Worm (Caenorhabditis elegans): ENCODE data around the gene T13F2.2.

T13F2.2 gene

DNA sequence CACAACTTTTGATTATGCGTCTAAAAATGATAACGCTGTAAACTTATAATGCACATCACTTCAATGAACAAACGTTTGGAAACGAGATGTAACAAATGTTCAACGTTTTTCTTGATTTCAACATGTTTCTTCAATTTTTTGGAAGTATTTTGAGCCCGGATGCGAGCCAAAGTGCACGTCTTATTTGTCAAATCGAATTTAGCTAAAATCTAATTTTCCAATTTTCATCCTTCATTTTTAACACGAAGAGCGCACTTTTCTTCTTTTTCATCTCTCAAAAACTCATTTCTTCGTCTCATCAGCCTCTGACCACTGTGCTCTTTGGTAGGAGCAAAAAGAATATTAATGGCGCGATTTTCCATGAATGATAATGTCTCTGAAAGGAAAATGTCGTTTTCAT lies 1.2 kb upstream of the T13F2.2 start:
- TF ChIP-seq tbx-11 (GFP tag; IDR thresholded peaks at IDR 0.05), result no peak
- no peak for TF ChIP-seq aly-1 (tag; optimal IDR thresholded peaks at IDR 0.05)
- no peak for TF ChIP-seq ets-7 (tag; optimal IDR thresholded peaks at IDR 0.05)

DNA sequence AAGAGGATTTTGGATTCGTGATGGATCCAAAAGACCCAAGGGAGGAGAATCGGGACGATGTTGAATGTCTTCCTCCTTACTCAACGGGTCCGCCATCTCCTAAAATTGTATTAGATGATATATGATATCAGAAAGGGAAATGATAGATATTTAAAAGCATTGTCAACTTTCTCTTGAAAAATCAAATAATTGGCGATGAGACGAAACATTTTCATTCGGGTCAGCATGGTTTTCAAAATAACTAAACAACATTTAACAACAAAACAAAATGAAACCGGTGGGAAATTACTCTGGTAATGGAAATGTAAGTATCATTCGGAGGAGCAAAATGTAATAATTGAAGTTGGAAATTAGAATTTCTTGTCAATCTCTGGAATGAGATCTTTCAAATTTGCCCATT lies 660 bp downstream of the T13F2.2 start, which contains the start of gene pis-1:
Gene pis-1, minus strand, starts transcription at position 101 of the 400 bp plus-strand sequence.
- no peak for TF ChIP-seq sea-1 (GFP tag; conservative IDR thresholded peaks at IDR 0.05)
- TF ChIP-seq tbx-11 (GFP tag; IDR thresholded peaks at IDR 0.05), result no peak
- no peak for TF ChIP-seq flt-1 (GFP tag; IDR thresholded peaks at IDR 0.05)

DNA sequence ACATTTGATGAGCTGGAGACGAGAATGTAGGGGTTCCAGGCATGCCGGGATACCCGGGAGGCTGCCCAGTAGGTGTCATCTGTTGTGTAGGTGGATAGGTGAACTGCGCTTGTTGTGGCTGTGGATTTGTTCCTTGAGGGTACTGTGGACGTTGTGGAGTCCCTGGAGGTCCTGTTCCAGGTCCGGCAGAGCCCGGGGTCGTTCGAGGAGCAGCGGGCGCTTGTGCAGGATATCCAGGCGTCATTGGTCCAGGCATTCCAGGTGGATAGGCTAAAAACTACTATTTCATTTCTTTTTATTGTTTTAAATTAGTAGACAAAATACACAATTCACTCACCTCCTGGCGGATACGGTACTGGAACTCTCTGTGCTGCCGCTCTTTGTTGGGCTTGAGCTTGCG lies 1.9 kb downstream of the T13F2.2 start:
- TF ChIP-seq B0310.2 (tag; optimal IDR thresholded peaks at IDR 0.05) (no peak), tbx-37 (GFP tag; conservative IDR thresholded peaks at IDR 0.05) (no peak), aly-1 (tag; optimal IDR thresholded peaks at IDR 0.05) (no peak), ets-7 (tag; optimal IDR thresholded peaks at IDR 0.05) (no peak), tbx-11 (GFP tag; IDR thresholded peaks at IDR 0.05) (no peak), tra-4 (tag; optimal IDR thresholded peaks at IDR 0.05) (no peak), hnd-1 (tag; optimal IDR thresholded peaks at IDR 0.05) (no peak), flt-1 (GFP tag; IDR thresholded peaks at IDR 0.05) (no peak), ceh-13 (GFP tag; optimal IDR thresholded peaks at IDR 0.05) (no peak), F13C5.2 (tag; optimal IDR thresholded peaks at IDR 0.05) (no peak), ceh-36 (tag; optimal IDR thresholded peaks at IDR 0.05) (no peak), pes-1 (GFP tag; IDR thresholded peaks at IDR 0.05) (no peak), hmbx-1 (tag; optimal IDR thresholded peaks at IDR 0.05) (no peak), hmg-4 (GFP tag; optimal IDR thresholded peaks at IDR 0.05) (no peak), ama-1 (optimal IDR thresholded peaks at IDR 0.05) (no peak)

DNA sequence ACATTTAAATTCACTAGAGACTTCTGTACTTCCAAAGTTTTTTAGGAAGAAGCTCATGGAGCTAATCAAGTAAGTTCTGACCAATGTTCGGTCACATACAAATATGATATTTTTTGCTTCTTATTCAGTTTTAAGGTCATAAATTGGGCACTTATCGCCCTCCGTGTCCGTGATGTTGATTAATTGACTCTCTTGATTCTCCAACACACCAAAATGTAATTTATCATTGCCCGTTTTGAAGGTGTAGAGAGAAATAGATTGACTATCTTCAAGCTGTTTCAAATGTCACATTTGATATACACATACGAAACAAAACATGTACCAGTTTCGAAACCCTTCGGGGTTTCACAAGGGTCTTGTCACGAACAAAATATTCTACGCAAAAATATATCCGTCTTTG lies 6.4 kb downstream of the T13F2.2 start:
- TF ChIP-seq pes-1 (GFP tag; IDR thresholded peaks at IDR 0.05) (no peak), hmbx-1 (tag; optimal IDR thresholded peaks at IDR 0.05) (no peak), aly-1 (tag; optimal IDR thresholded peaks at IDR 0.05) (no peak), ama-1 (optimal IDR thresholded peaks at IDR 0.05) (no peak), tbx-37 (GFP tag; conservative IDR thresholded peaks at IDR 0.05) (no peak), hmg-4 (GFP tag; optimal IDR thresholded peaks at IDR 0.05) (no peak), sea-1 (GFP tag; conservative IDR thresholded peaks at IDR 0.05) (no peak), ceh-36 (tag; optimal IDR thresholded peaks at IDR 0.05) (no peak), scrt-1 (GFP tag; IDR thresholded peaks at IDR 0.05) (no peak), flt-1 (GFP tag; IDR thresholded peaks at IDR 0.05) (no peak), hnd-1 (tag; optimal IDR thresholded peaks at IDR 0.05) (no peak), ets-7 (tag; optimal IDR thresholded peaks at IDR 0.05) (no peak), F13C5.2 (tag; optimal IDR thresholded peaks at IDR 0.05) (no peak)

DNA sequence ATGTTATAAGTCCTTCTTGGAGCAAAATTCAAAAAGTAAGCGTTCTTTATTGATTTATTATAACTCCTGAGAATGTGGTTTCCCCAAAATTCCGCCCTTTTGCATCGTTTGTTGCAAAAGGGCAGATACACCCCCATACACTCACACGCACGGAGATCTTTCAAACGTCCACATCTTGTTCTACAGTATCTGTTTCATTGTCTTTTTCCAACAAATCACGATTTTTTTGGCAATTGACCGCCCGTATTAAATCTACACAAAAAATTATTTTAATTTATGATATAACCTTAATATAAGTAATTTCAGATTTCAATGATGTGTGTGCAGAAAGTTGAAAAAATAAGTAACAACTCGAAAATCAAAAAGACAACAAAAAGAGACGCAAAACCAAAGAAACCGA lies 7.7 kb downstream of the T13F2.2 start, which contains the start of gene T13F2.4:
Gene T13F2.4, plus strand, starts transcription at position 301 of the 400 bp plus-strand sequence.
- no peak for TF ChIP-seq tbx-11 (GFP tag; IDR thresholded peaks at IDR 0.05)
- no peak for TF ChIP-seq flt-1 (GFP tag; IDR thresholded peaks at IDR 0.05)
- no peak for TF ChIP-seq ceh-13 (GFP tag; optimal IDR thresholded peaks at IDR 0.05)
- TF ChIP-seq tra-4 (tag; optimal IDR thresholded peaks at IDR 0.05), result no peak
- no peak for TF ChIP-seq aly-1 (tag; optimal IDR thresholded peaks at IDR 0.05)
- no peak for TF ChIP-seq hmg-4 (GFP tag; optimal IDR thresholded peaks at IDR 0.05)
- no peak for TF ChIP-seq ceh-36 (tag; optimal IDR thresholded peaks at IDR 0.05)
- TF ChIP-seq F13C5.2 (tag; optimal IDR thresholded peaks at IDR 0.05), result no peak
- TF ChIP-seq pes-1 (GFP tag; IDR thresholded peaks at IDR 0.05), result no peak
- TF ChIP-seq sea-1 (GFP tag; conservative IDR thresholded peaks at IDR 0.05), result no peak

DNA sequence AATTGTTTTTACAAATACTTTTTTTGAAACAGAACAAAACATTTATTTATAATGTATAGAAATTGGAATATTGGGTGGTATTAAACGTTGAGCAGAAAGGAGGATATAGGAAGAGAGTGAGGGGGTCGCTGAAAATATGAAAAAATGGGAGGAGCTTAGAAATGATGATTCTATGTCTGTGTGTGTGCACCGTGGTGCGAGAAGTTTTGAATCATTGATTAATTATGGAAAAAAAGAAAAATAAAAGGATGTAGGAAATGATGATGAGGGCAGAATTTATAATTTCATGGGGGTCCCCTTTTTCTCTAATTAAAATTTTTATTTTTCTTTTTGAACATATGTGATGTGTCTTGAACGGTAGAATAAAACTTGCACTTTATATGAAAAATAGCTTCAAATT lies 12.5 kb downstream of the T13F2.2 start, which contains the start of gene sre-4:
Gene sre-4, minus strand, starts transcription at position 101 of the 400 bp plus-strand sequence.
- TF ChIP-seq scrt-1 (GFP tag; IDR thresholded peaks at IDR 0.05) (no peak), ceh-13 (GFP tag; optimal IDR thresholded peaks at IDR 0.05) (no peak), B0310.2 (tag; optimal IDR thresholded peaks at IDR 0.05) (no peak), flt-1 (GFP tag; IDR thresholded peaks at IDR 0.05) (no peak), pes-1 (GFP tag; IDR thresholded peaks at IDR 0.05) (no peak), ets-7 (tag; optimal IDR thresholded peaks at IDR 0.05) (no peak), aly-1 (tag; optimal IDR thresholded peaks at IDR 0.05) (no peak), tra-4 (tag; optimal IDR thresholded peaks at IDR 0.05) (no peak), sea-1 (GFP tag; conservative IDR thresholded peaks at IDR 0.05) (no peak), F13C5.2 (tag; optimal IDR thresholded peaks at IDR 0.05) (no peak), hnd-1 (tag; optimal IDR thresholded peaks at IDR 0.05) (no peak)

DNA sequence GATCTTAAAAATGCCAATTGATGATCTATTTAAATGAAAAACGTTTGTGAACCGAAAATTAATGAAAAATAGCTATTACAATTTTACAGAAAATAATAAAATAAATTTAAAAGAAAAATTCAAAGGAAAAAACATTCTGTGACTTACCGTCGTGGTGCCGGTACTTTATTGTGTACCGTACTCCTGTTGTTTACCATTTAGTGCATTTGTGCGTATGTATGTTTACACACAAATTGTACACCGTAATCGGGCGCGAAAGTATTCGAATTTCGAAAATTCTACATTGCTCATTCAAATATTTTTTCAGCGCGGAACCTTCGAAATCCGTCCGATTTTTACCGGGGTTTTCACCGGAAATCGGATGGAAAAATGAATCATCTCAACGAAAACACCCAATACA lies 19.1 kb downstream of the T13F2.2 start, which contains the start of gene T13F2.6:
Gene T13F2.6, plus strand, starts transcription at position 306 of the 400 bp plus-strand sequence.
- no peak for TF ChIP-seq ceh-13 (GFP tag; optimal IDR thresholded peaks at IDR 0.05)
- no peak for TF ChIP-seq sea-1 (GFP tag; conservative IDR thresholded peaks at IDR 0.05)
- TF ChIP-seq pes-1 (GFP tag; IDR thresholded peaks at IDR 0.05), result no peak
- TF ChIP-seq scrt-1 (GFP tag; IDR thresholded peaks at IDR 0.05), result no peak
- no peak for TF ChIP-seq tra-4 (tag; optimal IDR thresholded peaks at IDR 0.05)
- no peak for TF ChIP-seq ceh-36 (tag; optimal IDR thresholded peaks at IDR 0.05)
- TF ChIP-seq aly-1 (tag; optimal IDR thresholded peaks at IDR 0.05), result no peak
- no peak for TF ChIP-seq B0310.2 (tag; optimal IDR thresholded peaks at IDR 0.05)
- no peak for TF ChIP-seq ets-7 (tag; optimal IDR thresholded peaks at IDR 0.05)
- TF ChIP-seq tbx-37 (GFP tag; conservative IDR thresholded peaks at IDR 0.05), result no peak
- no peak for TF ChIP-seq hmg-4 (GFP tag; optimal IDR thresholded peaks at IDR 0.05)
- TF ChIP-seq hnd-1 (tag; optimal IDR thresholded peaks at IDR 0.05), result no peak
- no peak for TF ChIP-seq ama-1 (optimal IDR thresholded peaks at IDR 0.05)
- TF ChIP-seq F13C5.2 (tag; optimal IDR thresholded peaks at IDR 0.05), result no peak
- TF ChIP-seq tbx-11 (GFP tag; IDR thresholded peaks at IDR 0.05), result no peak
- no peak for TF ChIP-seq flt-1 (GFP tag; IDR thresholded peaks at IDR 0.05)
- TF ChIP-seq hmbx-1 (tag; optimal IDR thresholded peaks at IDR 0.05), result no peak

DNA sequence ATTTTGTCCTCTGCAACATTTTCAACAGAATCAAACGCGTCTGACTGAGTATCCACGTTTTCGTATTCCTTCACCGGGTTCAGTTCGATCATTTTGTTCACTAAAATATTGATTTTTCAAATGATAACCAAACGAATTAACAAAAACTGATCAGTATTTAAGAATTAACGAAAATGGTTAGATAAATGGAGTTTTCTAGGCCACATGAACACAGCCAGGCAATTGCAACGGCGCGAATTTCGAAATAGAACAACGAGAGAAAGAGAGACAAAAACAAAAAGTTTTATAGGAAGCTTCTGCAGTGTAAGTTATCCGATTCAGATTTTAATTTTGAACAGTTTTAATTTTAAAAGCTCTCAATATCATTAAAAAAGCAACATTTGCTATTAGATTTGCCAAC lies 19.6 kb downstream of the T13F2.2 start, which contains the start of gene sna-2:
Gene sna-2, minus strand, starts transcription at position 100 of the 400 bp plus-strand sequence.
- TF ChIP-seq ama-1 (optimal IDR thresholded peaks at IDR 0.05) (no peak), pes-1 (GFP tag; IDR thresholded peaks at IDR 0.05) (no peak), tbx-37 (GFP tag; conservative IDR thresholded peaks at IDR 0.05) (peak; percentile 68), tra-4 (tag; optimal IDR thresholded peaks at IDR 0.05) (no peak), ets-7 (tag; optimal IDR thresholded peaks at IDR 0.05) (no peak), scrt-1 (GFP tag; IDR thresholded peaks at IDR 0.05) (no peak), hmbx-1 (tag; optimal IDR thresholded peaks at IDR 0.05) (no peak)

All from whole organism, early embryonic.